Worm (Caenorhabditis elegans) whole organism, L3 larva: ENCODE data around the gene F46C5.1.

Experiments used
- R02D3.7 ChIP-seq: fragments of 150-350 bp; optimal IDR thresholded peaks from 2 replicates; lab custom pipeline; 2014; ENCODE audit warnings: missing biosample characterization, missing genetic modification characterization
- ZK546.5 ChIP-seq: sonication (generic microtip); optimal IDR thresholded peaks from 2 replicates; lab custom pipeline; 2017; ENCODE audit warnings: missing biosample characterization, missing genetic modification characterization
- ama-1 ChIP-seq: fragments of 150-350 bp; optimal IDR thresholded peaks from 2 replicates; lab custom pipeline; 2018
- ceh-16 ChIP-seq: sonication (generic microtip); optimal IDR thresholded peaks from 2 replicates; lab custom pipeline; 2017; ENCODE audit warnings: missing biosample characterization, missing genetic modification characterization
- ceh-28 ChIP-seq: fragments of 150-350 bp; optimal IDR thresholded peaks from 2 replicates; lab custom pipeline; 2014; ENCODE audit warnings: missing biosample characterization, missing genetic modification reagents, missing genetic modification characterization
- ceh-82 ChIP-seq: fragments of 150-350 bp; optimal IDR thresholded peaks from 2 replicates; lab custom pipeline; 2014; ENCODE audit warnings: missing biosample characterization, missing genetic modification characterization
- ceh-9 ChIP-seq: sonication (generic microtip); optimal IDR thresholded peaks from 2 replicates; lab custom pipeline; 2018; ENCODE audit warnings: missing biosample characterization, missing genetic modification characterization
- egl-5 ChIP-seq: fragments of 150-350 bp; optimal IDR thresholded peaks from 2 replicates; lab custom pipeline; 2017; ENCODE audit warnings: missing biosample characterization, missing genetic modification reagents, missing genetic modification characterization, inconsistent platforms
- elt-1 ChIP-seq: fragments of 150-350 bp; optimal IDR thresholded peaks from 2 replicates; lab custom pipeline; 2014; ENCODE audit warnings: missing biosample characterization, missing genetic modification characterization
- elt-2 ChIP-seq: sonication (generic microtip); optimal IDR thresholded peaks from 2 replicates; lab custom pipeline; 2016; ENCODE audit warnings: missing genetic modification reagents, mild to moderate bottlenecking, missing genetic modification characterization, missing compliant biosample characterization
- elt-3 ChIP-seq, 3 experiments: fragments of 150-350 bp in 1 of 3; sonication (generic microtip) in 2 of 3; optimal IDR thresholded peaks; 2 replicates in 2 of 3; 4 replicates in 1 of 3; lab custom pipeline; 2014 to 2017; ENCODE audit warnings: missing biosample characterization in 3 of 3, missing genetic modification characterization in 3 of 3
- eor-1 ChIP-seq, 2 experiments: fragments of 150-350 bp; optimal IDR thresholded peaks; 2 replicates each; lab custom pipeline; 2014 to 2018; ENCODE audit warnings: missing biosample characterization in 2 of 2, missing genetic modification characterization in 2 of 2
- fkh-10 ChIP-seq: sonication (generic microtip); optimal IDR thresholded peaks from 2 replicates; lab custom pipeline; 2017; ENCODE audit warnings: missing biosample characterization, missing genetic modification reagents, missing genetic modification characterization
- fkh-2 ChIP-seq: fragments of 150-350 bp; optimal IDR thresholded peaks from 2 replicates; lab custom pipeline; 2014; ENCODE audit warnings: missing biosample characterization, missing genetic modification reagents, missing genetic modification characterization
- fos-1 ChIP-seq: fragments of 150-350 bp; optimal IDR thresholded peaks from 2 replicates; lab custom pipeline; 2014; ENCODE audit warnings: missing biosample characterization, missing genetic modification characterization
- hmg-11 ChIP-seq: sonication (generic microtip); optimal IDR thresholded peaks from 2 replicates; lab custom pipeline; 2016; ENCODE audit warnings: missing genetic modification characterization, missing compliant biosample characterization
- jun-1 ChIP-seq: fragments of 150-350 bp; optimal IDR thresholded peaks from 2 replicates; lab custom pipeline; 2014; ENCODE audit warnings: missing biosample characterization, missing genetic modification reagents, missing genetic modification characterization
- lin-15B ChIP-seq: fragments of 150-350 bp; optimal IDR thresholded peaks from 2 replicates; lab custom pipeline; 2014; ENCODE audit warnings: missing biosample characterization, missing genetic modification characterization
- mdl-1 ChIP-seq: fragments of 150-350 bp; optimal IDR thresholded peaks from 2 replicates; lab custom pipeline; 2014; ENCODE audit warnings: missing biosample characterization, missing genetic modification characterization
- mml-1 ChIP-seq: fragments of 150-350 bp; sonication (generic microtip); optimal IDR thresholded peaks from 3 replicates; lab custom pipeline; 2014; ENCODE audit warnings: missing biosample characterization, missing genetic modification characterization
- nfya-1 ChIP-seq: sonication (generic microtip); optimal IDR thresholded peaks from 2 replicates; lab custom pipeline; 2017; ENCODE audit warnings: missing genetic modification characterization, mild to moderate bottlenecking, missing compliant biosample characterization, antibody characterized with exemption, moderate library complexity; ENCODE audit not compliant: insufficient read depth
- nhr-11 ChIP-seq: fragments of 150-350 bp; optimal IDR thresholded peaks from 2 replicates; lab custom pipeline; 2014; ENCODE audit warnings: missing biosample characterization, missing genetic modification characterization
- nhr-12 ChIP-seq: fragments of 150-350 bp; optimal IDR thresholded peaks from 2 replicates; lab custom pipeline; 2014; ENCODE audit warnings: missing biosample characterization, missing genetic modification characterization
- nhr-23 ChIP-seq: fragments of 150-350 bp; optimal IDR thresholded peaks from 2 replicates; lab custom pipeline; 2014; ENCODE audit warnings: missing biosample characterization, missing genetic modification reagents, missing genetic modification characterization
- nhr-237 ChIP-seq: fragments of 150-350 bp; optimal IDR thresholded peaks from 2 replicates; lab custom pipeline; 2014; ENCODE audit warnings: missing biosample characterization, missing genetic modification characterization
- nhr-43 ChIP-seq: sonication (generic microtip); optimal IDR thresholded peaks from 2 replicates; lab custom pipeline; 2016; ENCODE audit warnings: mild to moderate bottlenecking, missing genetic modification characterization, missing compliant biosample characterization; ENCODE audit not compliant: poor library complexity, severe bottlenecking
- nhr-67 ChIP-seq: fragments of 150-350 bp; optimal IDR thresholded peaks from 2 replicates; lab custom pipeline; 2014; ENCODE audit warnings: missing biosample characterization, missing genetic modification characterization
- nhr-76 ChIP-seq: fragments of 150-350 bp; sonication (generic microtip); optimal IDR thresholded peaks from 5 replicates; lab custom pipeline; 2014; ENCODE audit warnings: missing biosample characterization, missing genetic modification characterization
- nhr-77 ChIP-seq: fragments of 150-350 bp; optimal IDR thresholded peaks from 2 replicates; lab custom pipeline; 2014; ENCODE audit warnings: missing biosample characterization, missing genetic modification characterization
- pqm-1 ChIP-seq: fragments of 150-350 bp; optimal IDR thresholded peaks from 2 replicates; lab custom pipeline; 2017; ENCODE audit warnings: missing biosample characterization, missing genetic modification characterization, inconsistent platforms
- sea-2 ChIP-seq: fragments of 150-350 bp; sonication (generic microtip); optimal IDR thresholded peaks from 4 replicates; lab custom pipeline; 2014; ENCODE audit warnings: missing biosample characterization, missing genetic modification reagents, missing genetic modification characterization
- skn-1 ChIP-seq: fragments of 150-350 bp; optimal IDR thresholded peaks from 2 replicates; lab custom pipeline; 2014; ENCODE audit warnings: missing biosample characterization, missing genetic modification characterization
- tbx-2 ChIP-seq: sonication (generic microtip); optimal IDR thresholded peaks from 2 replicates; lab custom pipeline; 2016; ENCODE audit warnings: mild to moderate bottlenecking, missing genetic modification characterization, missing compliant biosample characterization
- unc-39 ChIP-seq: sonication (generic microtip); optimal IDR thresholded peaks from 4 replicates; lab custom pipeline; 2017; ENCODE audit warnings: missing biosample characterization, missing genetic modification characterization
- unc-62 ChIP-seq: fragments of 150-350 bp; sonication (generic microtip); optimal IDR thresholded peaks from 4 replicates; lab custom pipeline; 2014; ENCODE audit warnings: missing biosample characterization, missing genetic modification reagents, missing genetic modification characterization
- ztf-4 ChIP-seq: fragments of 150-350 bp; optimal IDR thresholded peaks from 2 replicates; lab custom pipeline; 2014; ENCODE audit warnings: missing biosample characterization, missing genetic modification characterization

Gene F46C5.1

DNA sequence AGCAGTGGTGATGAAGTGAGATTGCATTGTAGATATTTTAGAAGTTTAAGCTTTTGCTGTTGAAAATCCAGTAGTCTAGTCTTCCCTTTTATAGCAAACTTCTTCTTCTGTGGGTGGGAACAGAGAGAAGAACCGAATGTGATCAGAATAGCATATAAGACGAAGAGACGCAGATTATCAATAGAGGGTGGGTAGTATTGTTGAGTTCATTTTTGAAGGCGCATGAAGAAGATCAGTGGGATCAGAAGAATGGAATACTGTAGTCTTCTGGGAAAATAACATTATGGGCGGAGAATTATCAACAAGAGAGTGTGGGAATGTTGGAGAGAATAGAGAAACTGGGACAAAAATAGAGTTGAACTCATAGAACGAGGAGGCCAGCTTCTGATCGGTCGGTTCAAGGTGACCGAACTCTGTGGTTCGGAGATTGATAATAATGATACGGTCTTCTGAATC, at the start of gene F46C5.1:
Gene F46C5.1, minus strand, starts transcription at position 51 of the 456 bp plus-strand sequence.
- no peak for TF ChIP-seq unc-39 (tag; lab: Kevin White, UChicago)
- no peak for TF ChIP-seq fkh-10 (GFP tag; lab: Kevin White, UChicago)
- TF ChIP-seq lin-15B (tag; lab: Kevin White, UChicago) = no peak
- no peak for TF ChIP-seq pqm-1 (tag; lab: Kevin White, UChicago)
- no peak for TF ChIP-seq nhr-11
- no peak for TF ChIP-seq nhr-23 (tag; lab: Kevin White, UChicago)
- TF ChIP-seq elt-1 = no peak
- peak; percentile 48 for TF ChIP-seq nhr-43 (tag; lab: Kevin White, UChicago)
- TF ChIP-seq nfya-1 (tag; lab: Kevin White, UChicago) = peak; percentile 16
- TF ChIP-seq mdl-1 (tag; lab: Kevin White, UChicago) = no peak
- no peak for TF ChIP-seq fos-1 (tag; lab: Kevin White, UChicago)
- TF ChIP-seq ZK546.5 (tag; lab: Kevin White, UChicago) = no peak
- no peak for TF ChIP-seq nhr-77 (tag; lab: Kevin White, UChicago)
- no peak for TF ChIP-seq sea-2 (GFP tag; lab: Kevin White, UChicago)
- TF ChIP-seq tbx-2 (tag; lab: Kevin White, UChicago) = no peak
- TF ChIP-seq egl-5 = no peak
- no peak for TF ChIP-seq ceh-9 (tag; lab: Kevin White, UChicago)
- TF ChIP-seq, all 47 proteins: peak for 2

DNA sequence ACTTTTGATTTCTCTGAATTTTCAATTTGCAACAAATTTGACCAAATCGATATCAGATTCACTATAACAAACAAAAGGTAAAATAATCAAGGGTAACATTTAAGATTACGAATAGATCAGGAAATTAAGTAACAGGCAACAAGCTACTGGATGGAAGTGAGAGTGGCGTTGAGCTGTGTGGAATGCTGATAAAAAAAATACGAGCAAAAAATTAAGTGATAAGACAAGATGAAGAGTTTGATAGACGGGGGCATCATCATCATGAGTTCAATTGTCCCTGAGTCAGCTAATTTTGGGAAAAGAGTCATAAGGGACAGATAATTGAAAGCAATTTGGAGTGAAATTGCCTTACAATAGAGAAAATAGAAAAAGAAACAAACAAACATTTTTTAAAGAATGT, 45.9 kb upstream of the F46C5.1 start:
- TF ChIP-seq nhr-12 (tag; lab: Kevin White, UChicago) = no peak
- TF ChIP-seq egl-5 = no peak
- no peak for TF ChIP-seq fos-1 (tag; lab: Kevin White, UChicago)
- peak; percentile 21 for TF ChIP-seq jun-1 (tag; lab: Kevin White, UChicago)
- TF ChIP-seq elt-2 (tag; lab: Kevin White, UChicago) = peak; percentile 83
- TF ChIP-seq pqm-1 (tag; lab: Kevin White, UChicago) = peak; percentile 67
- no peak for TF ChIP-seq skn-1 (tag; lab: Kevin White, UChicago)
- TF ChIP-seq nhr-237 (tag; lab: Kevin White, UChicago) = no peak
- no peak for TF ChIP-seq ceh-82 (tag; lab: Kevin White, UChicago)
- TF ChIP-seq nhr-11 = no peak
- no peak for TF ChIP-seq fkh-10 (GFP tag; lab: Kevin White, UChicago)
- TF ChIP-seq ceh-16 = no peak
- TF ChIP-seq R02D3.7 = no peak
- no peak for TF ChIP-seq lin-15B (tag; lab: Kevin White, UChicago)
- no peak for TF ChIP-seq fkh-2 (tag; lab: Kevin White, UChicago)
- TF ChIP-seq ceh-28 = no peak
- no peak for TF ChIP-seq hmg-11 (tag; lab: Kevin White, UChicago)
- TF ChIP-seq ceh-9 (tag; lab: Kevin White, UChicago) = no peak
- TF ChIP-seq unc-62 (GFP tag; lab: Kevin White, UChicago) = no peak
- no peak for TF ChIP-seq mml-1 (tag; lab: Kevin White, UChicago)

ce11 chrII:8865078-8865477, 44.1 kb upstream of the F46C5.1 start, which contains the start of gene npr-20:
TSS of gene npr-20 (minus strand) at chrII:8865178.
- peak; percentile 10 for TF ChIP-seq elt-2 (tag; lab: Kevin White, UChicago)
- no peak for TF ChIP-seq egl-5
- TF ChIP-seq, all 47 proteins: peak for 1

DNA sequence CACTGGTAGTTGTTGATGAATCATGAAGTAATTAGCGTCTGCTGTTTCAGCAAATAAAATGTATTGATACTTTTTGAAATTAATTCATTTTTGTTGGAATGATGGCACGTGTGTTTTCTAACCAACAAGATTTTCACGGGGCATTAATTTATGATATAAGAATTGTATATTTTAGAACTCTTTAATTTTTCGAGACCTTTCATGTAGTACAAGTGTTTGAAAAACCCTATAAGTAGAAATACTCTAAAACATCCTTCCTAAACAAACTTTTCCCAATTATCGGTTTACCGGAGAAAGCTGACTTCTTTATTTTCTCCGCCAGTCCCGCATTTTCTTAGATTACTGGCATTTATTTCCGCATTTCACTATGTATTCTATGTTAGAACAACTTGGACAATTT, 38.6 kb upstream of the F46C5.1 start, which contains the start of gene snb-6:
Gene snb-6, minus strand, starts transcription at position 101 of the 400 bp plus-strand sequence.
- no peak for TF ChIP-seq ceh-28
- TF ChIP-seq ama-1 (lab: Kevin White, UChicago) = no peak
- no peak for TF ChIP-seq eor-1 (tag; optimal IDR thresholded peaks at IDR 0.05; lab: Kevin White, UChicago)
- no peak for TF ChIP-seq ztf-4 (tag; lab: Kevin White, UChicago)
- no peak for TF ChIP-seq nhr-76 (tag; lab: Kevin White, UChicago)
- TF ChIP-seq egl-5 = no peak
- no peak for TF ChIP-seq elt-3 (tag; optimal IDR thresholded peaks at IDR 0.05; lab: Kevin White, UChicago)
- TF ChIP-seq nhr-77 (tag; lab: Kevin White, UChicago) = no peak
- no peak for TF ChIP-seq nhr-67
- no peak for TF ChIP-seq nhr-11
